Worm (Caenorhabditis elegans) whole organism, early embryonic: ENCODE measurements around the gene dct-14.

Source experiments
- B0310.2 ChIP-seq: sonication (generic microtip); optimal IDR thresholded peaks from 2 replicates; lab custom pipeline; 2016; ENCODE audit warnings: mild to moderate bottlenecking, missing genetic modification characterization, missing compliant biosample characterization
- F13C5.2 ChIP-seq: sonication (generic microtip); optimal IDR thresholded peaks from 2 replicates; lab custom pipeline; 2017; ENCODE audit warnings: mild to moderate bottlenecking, missing genetic modification characterization, inconsistent platforms, missing compliant biosample characterization
- aly-1 ChIP-seq: sonication (generic microtip); optimal IDR thresholded peaks from 2 replicates; lab custom pipeline; 2016; ENCODE audit warnings: missing genetic modification characterization, missing compliant biosample characterization
- ama-1 ChIP-seq: fragments of 150-350 bp; optimal IDR thresholded peaks from 2 replicates; lab custom pipeline; 2014
- ceh-13 ChIP-seq: fragments of 200-800 bp; sonication (Bioruptor generic); optimal IDR thresholded peaks from 2 replicates; lab custom pipeline; 2018; ENCODE audit warnings: mild to moderate bottlenecking, missing genetic modification characterization, missing compliant biosample characterization
- ceh-36 ChIP-seq: sonication (generic microtip); optimal IDR thresholded peaks from 2 replicates; lab custom pipeline; 2016; ENCODE audit warnings: missing genetic modification characterization, inconsistent platforms, missing compliant biosample characterization
- ets-7 ChIP-seq: sonication (generic microtip); optimal IDR thresholded peaks from 2 replicates; lab custom pipeline; 2016; ENCODE audit warnings: missing genotype, missing genetic modification characterization, missing compliant biosample characterization
- flt-1 ChIP-seq: fragments of 200-800 bp; sonication (Bioruptor generic); IDR thresholded peaks from 2 replicates; pipeline ENCODE4 v1.3.6; 2022; ENCODE audit warnings: missing genetic modification characterization, missing compliant biosample characterization
- hmbx-1 ChIP-seq: sonication (generic microtip); optimal IDR thresholded peaks from 2 replicates; lab custom pipeline; 2016; ENCODE audit warnings: mild to moderate bottlenecking, missing genetic modification characterization, missing compliant biosample characterization
- hmg-4 ChIP-seq: fragments of 200-800 bp; sonication (Bioruptor generic); optimal IDR thresholded peaks from 2 replicates; lab custom pipeline; 2018; ENCODE audit warnings: mild to moderate bottlenecking, missing genetic modification characterization, missing compliant biosample characterization
- hnd-1 ChIP-seq: sonication (generic microtip); optimal IDR thresholded peaks from 2 replicates; lab custom pipeline; 2016; ENCODE audit warnings: missing genetic modification characterization, missing compliant biosample characterization
- pes-1 ChIP-seq: fragments of 200-800 bp; sonication (Bioruptor generic); IDR thresholded peaks from 2 replicates; pipeline ENCODE4 v1.3.6; 2022; ENCODE audit warnings: missing genetic modification reagents, missing genetic modification characterization, missing compliant biosample characterization
- scrt-1 ChIP-seq: fragments of 200-800 bp; sonication (Bioruptor generic); IDR thresholded peaks from 2 replicates; pipeline ENCODE4 v1.3.6; 2022; ENCODE audit warnings: missing genetic modification characterization, missing compliant biosample characterization
- sea-1 ChIP-seq: fragments of 200-800 bp; sonication (Bioruptor generic); conservative IDR thresholded peaks from 2 replicates; pipeline ENCODE4 v1.3.6; 2022; ENCODE audit warnings: missing genetic modification characterization, missing compliant biosample characterization
- tbx-11 ChIP-seq: fragments of 200-800 bp; sonication (Bioruptor generic); IDR thresholded peaks from 2 replicates; pipeline ENCODE4 v1.3.6; 2022; ENCODE audit warnings: missing genetic modification characterization, missing compliant biosample characterization
- tbx-37 ChIP-seq: fragments of 200-800 bp; sonication (Bioruptor generic); conservative IDR thresholded peaks from 2 replicates; pipeline ENCODE4 v1.3.6; 2022; ENCODE audit warnings: missing genetic modification reagents, missing genetic modification characterization, missing compliant biosample characterization
- tra-4 ChIP-seq: sonication (generic microtip); optimal IDR thresholded peaks from 2 replicates; lab custom pipeline; 2017; ENCODE audit warnings: missing genetic modification characterization, missing compliant biosample characterization

dct-14 gene

DNA sequence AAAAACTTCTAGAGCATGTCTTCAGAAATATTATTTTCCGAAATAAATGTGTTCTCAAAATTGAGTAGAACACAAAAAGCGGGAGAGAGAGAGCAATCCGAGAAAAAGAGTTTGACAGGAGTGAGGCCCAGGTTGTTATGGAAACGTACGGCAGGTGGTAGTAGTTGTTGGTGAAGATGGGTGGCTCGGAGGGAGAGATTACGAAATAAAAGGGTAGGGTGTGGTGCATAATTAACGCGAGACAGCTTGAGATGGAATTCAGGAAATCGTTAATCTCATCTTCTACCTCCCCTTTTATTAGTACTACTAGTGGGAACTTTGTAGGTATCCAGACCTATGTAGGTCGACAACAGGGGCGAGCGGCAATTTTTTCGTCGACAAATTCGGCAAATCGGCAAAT is 33.8 kb upstream of the dct-14 start, which contains the start of gene famh-161:
famh-161 (minus strand) TSS at position 101 of the 400 bp plus-strand sequence.
- TF ChIP-seq tbx-37 (GFP tag; lab: Robert Waterston, UW): no peak
- no peak for TF ChIP-seq pes-1 (GFP tag; lab: Robert Waterston, UW)
- TF ChIP-seq ceh-36 (tag; lab: Kevin White, UChicago): no peak
- no peak for TF ChIP-seq tra-4 (tag; lab: Kevin White, UChicago)
- TF ChIP-seq ets-7: no peak
- no peak for TF ChIP-seq ama-1 (lab: Kevin White, UChicago)
- no peak for TF ChIP-seq B0310.2
- no peak for TF ChIP-seq flt-1 (GFP tag; lab: Robert Waterston, UW)
- no peak for TF ChIP-seq ceh-13
- no peak for TF ChIP-seq sea-1 (GFP tag; lab: Robert Waterston, UW)
- TF ChIP-seq F13C5.2 (tag; lab: Kevin White, UChicago): no peak
- no peak for TF ChIP-seq aly-1 (tag; lab: Kevin White, UChicago)
- TF ChIP-seq hmg-4 (GFP tag; lab: Kevin White, UChicago): no peak
- TF ChIP-seq hmbx-1 (tag; lab: Kevin White, UChicago): no peak
- no peak for TF ChIP-seq tbx-11 (GFP tag; lab: Robert Waterston, UW)
- no peak for TF ChIP-seq scrt-1 (GFP tag; lab: Robert Waterston, UW)

DNA sequence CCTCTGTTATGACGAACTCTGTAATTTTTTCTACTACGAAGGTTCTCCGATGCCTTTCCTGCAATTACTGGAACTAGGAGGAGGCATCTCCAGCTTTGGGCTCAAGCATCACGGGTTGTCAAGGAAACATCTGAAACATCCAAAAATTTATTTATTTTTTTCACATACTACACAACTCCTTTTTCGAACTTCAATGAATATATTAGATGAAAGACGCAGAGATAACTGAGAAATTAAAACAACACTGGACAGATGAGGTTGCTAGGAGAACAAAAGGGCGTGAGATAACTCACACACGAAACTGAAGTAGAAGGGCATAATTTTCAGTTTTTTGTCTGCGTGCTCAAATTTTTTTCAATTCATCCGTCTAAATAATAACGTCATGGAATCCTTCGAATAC is 27.2 kb upstream of the dct-14 start, which contains the start of gene Y38H6C.13:
Y38H6C.13 (plus strand) TSS at position 301 of the 400 bp plus-strand sequence.
- no peak for TF ChIP-seq hmg-4 (GFP tag; lab: Kevin White, UChicago)
- no peak for TF ChIP-seq pes-1 (GFP tag; lab: Robert Waterston, UW)
- TF ChIP-seq hmbx-1 (tag; lab: Kevin White, UChicago): no peak
- TF ChIP-seq tbx-37 (GFP tag; lab: Robert Waterston, UW): no peak
- no peak for TF ChIP-seq sea-1 (GFP tag; lab: Robert Waterston, UW)
- no peak for TF ChIP-seq tra-4 (tag; lab: Kevin White, UChicago)
- TF ChIP-seq aly-1 (tag; lab: Kevin White, UChicago): no peak

DNA sequence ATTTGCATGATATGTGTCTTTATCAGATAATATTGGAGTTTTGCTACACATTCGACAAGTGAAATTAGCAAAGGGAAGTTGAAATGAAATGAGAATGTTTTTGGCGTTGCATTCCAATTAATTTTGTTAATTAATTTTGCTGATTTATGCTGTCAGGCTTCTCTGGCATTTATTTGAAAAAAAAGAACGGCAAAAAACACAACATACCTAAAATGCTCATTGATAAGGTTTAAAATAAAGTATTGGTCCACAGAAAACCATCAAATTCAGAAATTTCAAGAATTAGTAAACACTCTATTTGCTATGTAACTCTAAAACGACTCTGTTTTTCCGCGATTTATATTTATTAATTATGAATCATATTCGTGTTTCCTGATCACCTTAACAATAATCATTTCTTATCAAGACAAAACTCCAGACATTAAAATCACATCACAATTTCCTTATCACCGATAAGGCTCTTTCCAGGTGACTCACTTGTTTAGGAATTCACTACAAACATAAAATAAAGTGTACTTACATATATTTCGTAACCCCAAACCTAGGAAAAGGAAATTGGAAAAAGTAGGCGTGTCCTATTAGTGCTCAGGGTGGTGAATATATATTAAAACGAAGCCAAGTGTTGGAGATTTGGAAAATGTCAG is 25.6 kb upstream of the dct-14 start, which contains the start of the genes srh-166 and Y38H6C.24:
srh-166 (minus strand) TSS at position 51 of the 644 bp plus-strand sequence.
Y38H6C.24 (plus strand) TSS at position 620 of the 644 bp plus-strand sequence.
- no peak for TF ChIP-seq ceh-36 (tag; lab: Kevin White, UChicago)

DNA sequence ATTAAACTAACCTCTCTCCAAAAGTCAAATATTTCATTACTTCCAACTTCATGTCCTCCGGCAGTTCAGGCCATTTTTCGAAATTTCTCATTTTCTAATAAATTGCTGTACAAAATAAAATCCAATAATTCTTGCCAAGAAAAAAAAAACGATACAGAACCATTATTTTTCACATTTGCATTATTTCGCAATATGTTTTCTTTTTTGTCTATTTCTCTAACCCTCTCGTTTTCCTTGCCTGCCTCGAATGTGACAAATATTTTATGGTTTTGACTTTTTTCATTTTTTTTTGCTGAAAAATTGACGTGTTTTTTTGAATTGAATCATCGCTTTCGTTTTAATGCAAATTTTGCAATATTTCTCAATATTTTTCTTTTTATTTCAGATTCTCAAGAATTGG is 21.9 kb upstream of the dct-14 start, which contains the start of the genes Y38H6C.9 and fbxa-150:
Y38H6C.9 (minus strand) TSS at position 52 of the 400 bp plus-strand sequence.
fbxa-150 (plus strand) TSS at position 380 of the 400 bp plus-strand sequence.
- TF ChIP-seq B0310.2 (no peak), tbx-11 (GFP tag; lab: Robert Waterston, UW) (no peak), ceh-13 (no peak), ama-1 (lab: Kevin White, UChicago) (no peak), sea-1 (GFP tag; lab: Robert Waterston, UW) (no peak), hmbx-1 (tag; lab: Kevin White, UChicago) (no peak), aly-1 (tag; lab: Kevin White, UChicago) (no peak), flt-1 (GFP tag; lab: Robert Waterston, UW) (no peak), F13C5.2 (tag; lab: Kevin White, UChicago) (no peak)

DNA sequence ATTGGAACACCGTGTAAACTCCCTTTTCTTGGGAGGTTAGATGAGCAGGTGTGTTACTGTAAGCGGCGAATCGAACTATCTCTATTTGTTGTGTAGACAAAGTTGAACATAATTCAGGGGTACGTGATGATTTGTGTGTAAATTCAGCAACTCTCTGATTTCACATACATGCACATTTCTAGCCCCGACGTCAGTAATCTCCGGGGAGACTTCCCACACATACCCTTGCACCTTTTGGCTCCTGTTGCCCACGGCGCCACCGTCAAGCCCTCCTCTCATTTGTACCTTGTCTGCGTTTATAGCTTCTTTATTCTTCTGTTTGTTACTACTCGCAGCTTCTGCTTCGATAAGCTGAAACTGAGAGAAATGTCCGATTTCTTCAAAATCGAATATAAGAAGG is 18.6 kb upstream of the dct-14 start, which contains the start of gene Y38H6C.25:
Y38H6C.25 (plus strand) TSS at position 301 of the 400 bp plus-strand sequence.
- TF ChIP-seq hmg-4 (GFP tag; lab: Kevin White, UChicago) (no peak), hmbx-1 (tag; lab: Kevin White, UChicago) (no peak), B0310.2 (no peak), ama-1 (lab: Kevin White, UChicago) (no peak), F13C5.2 (tag; lab: Kevin White, UChicago) (no peak), tbx-37 (GFP tag; lab: Robert Waterston, UW) (no peak), pes-1 (GFP tag; lab: Robert Waterston, UW) (no peak)

DNA sequence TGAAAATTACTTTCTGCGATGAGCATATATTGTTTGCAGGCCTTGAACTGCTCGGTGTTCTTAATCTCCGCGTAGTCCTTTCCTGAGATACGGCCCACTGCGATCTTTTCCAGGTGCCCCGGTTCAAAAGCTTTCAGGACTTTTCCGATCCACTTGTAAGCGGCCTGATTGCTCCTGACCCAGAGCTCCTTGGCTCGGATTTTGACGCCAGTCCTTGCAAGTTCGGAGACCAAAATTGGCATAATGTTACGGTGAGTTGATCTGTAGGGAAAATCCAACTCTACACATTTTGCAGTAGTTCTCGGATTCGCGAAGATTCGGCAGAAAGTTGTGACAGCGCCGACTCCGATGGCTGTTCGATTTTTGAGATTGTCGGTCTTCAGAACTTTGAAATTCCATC is 16.7 kb upstream of the dct-14 start:
- TF ChIP-seq sea-1 (GFP tag; lab: Robert Waterston, UW): no peak
- TF ChIP-seq flt-1 (GFP tag; lab: Robert Waterston, UW): no peak
- no peak for TF ChIP-seq ceh-13
- TF ChIP-seq B0310.2: no peak
- no peak for TF ChIP-seq pes-1 (GFP tag; lab: Robert Waterston, UW)
- no peak for TF ChIP-seq tbx-11 (GFP tag; lab: Robert Waterston, UW)
- no peak for TF ChIP-seq hnd-1 (tag; lab: Kevin White, UChicago)
- TF ChIP-seq ceh-36 (tag; lab: Kevin White, UChicago): no peak
- TF ChIP-seq scrt-1 (GFP tag; lab: Robert Waterston, UW): no peak
- TF ChIP-seq tra-4 (tag; lab: Kevin White, UChicago): no peak
- no peak for TF ChIP-seq tbx-37 (GFP tag; lab: Robert Waterston, UW)
- no peak for TF ChIP-seq aly-1 (tag; lab: Kevin White, UChicago)
- no peak for TF ChIP-seq hmg-4 (GFP tag; lab: Kevin White, UChicago)
- no peak for TF ChIP-seq ets-7

DNA sequence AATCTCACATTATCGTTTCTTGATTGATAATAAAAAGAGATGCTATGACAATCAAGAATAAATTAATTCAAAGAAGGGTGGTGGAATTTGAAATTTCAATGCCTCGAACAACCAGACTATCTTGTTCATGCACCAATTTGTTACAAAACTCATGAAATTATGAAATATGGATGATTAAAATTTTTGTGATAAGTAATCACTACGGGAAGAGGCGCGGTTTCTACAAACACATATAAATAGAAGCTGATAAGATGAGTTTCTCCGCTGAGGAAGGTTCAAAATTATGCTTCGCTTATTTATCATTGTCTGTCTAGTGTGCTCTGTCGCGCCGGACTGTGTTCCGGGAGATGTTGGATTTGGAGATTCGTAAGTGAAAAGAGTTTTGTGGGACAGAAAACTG is 14.2 kb upstream of the dct-14 start:
- TF ChIP-seq tra-4 (tag; lab: Kevin White, UChicago): no peak
- TF ChIP-seq hnd-1 (tag; lab: Kevin White, UChicago): no peak
- no peak for TF ChIP-seq ama-1 (lab: Kevin White, UChicago)
- no peak for TF ChIP-seq tbx-11 (GFP tag; lab: Robert Waterston, UW)
- no peak for TF ChIP-seq ceh-13
- TF ChIP-seq hmbx-1 (tag; lab: Kevin White, UChicago): no peak
- no peak for TF ChIP-seq scrt-1 (GFP tag; lab: Robert Waterston, UW)
- no peak for TF ChIP-seq flt-1 (GFP tag; lab: Robert Waterston, UW)
- no peak for TF ChIP-seq pes-1 (GFP tag; lab: Robert Waterston, UW)
